Worm (Caenorhabditis elegans) whole organism, late embryonic: ENCODE measurements around the gene srbc-78.

Experiments used
- C38D4.7 ChIP-seq: fragments of 200-800 bp; sonication (Bioruptor generic); optimal IDR thresholded peaks from 2 replicates; lab custom pipeline; 2018; ENCODE audit warnings: mild to moderate bottlenecking, missing genetic modification characterization, moderate library complexity, missing compliant biosample characterization
- K09A11.1 ChIP-seq: sonication (generic microtip); optimal IDR thresholded peaks from 2 replicates; lab custom pipeline; 2017; ENCODE audit warnings: antibody characterized with exemption, mild to moderate bottlenecking, missing genetic modification characterization, missing compliant biosample characterization; ENCODE audit not compliant: insufficient read depth
- ahr-1 ChIP-seq: sonication (generic microtip); optimal IDR thresholded peaks from 2 replicates; lab custom pipeline; 2016; ENCODE audit warnings: missing genetic modification characterization, missing compliant biosample characterization
- ceh-14 ChIP-seq: sonication (generic microtip); optimal IDR thresholded peaks from 2 replicates; lab custom pipeline; 2016; ENCODE audit warnings: missing genotype, missing genetic modification characterization, missing compliant biosample characterization
- ceh-18 ChIP-seq: sonication (generic microtip); optimal IDR thresholded peaks from 2 replicates; lab custom pipeline; 2016; ENCODE audit warnings: missing genetic modification characterization, missing compliant biosample characterization
- ceh-19 ChIP-seq: fragments of 200-800 bp; sonication (Bioruptor generic); optimal IDR thresholded peaks from 2 replicates; lab custom pipeline; 2018; ENCODE audit warnings: mild to moderate bottlenecking, missing genetic modification characterization, missing compliant biosample characterization
- ceh-2 ChIP-seq: sonication (generic microtip); optimal IDR thresholded peaks from 2 replicates; lab custom pipeline; 2016; ENCODE audit warnings: missing genotype, missing genetic modification characterization, missing compliant biosample characterization
- ceh-22 ChIP-seq: sonication (generic microtip); optimal IDR thresholded peaks from 2 replicates; lab custom pipeline; 2017; ENCODE audit warnings: missing biosample characterization, missing genetic modification characterization
- ceh-30 ChIP-seq: fragments of 150-350 bp; optimal IDR thresholded peaks from 2 replicates; lab custom pipeline; 2014; ENCODE audit warnings: missing biosample characterization, missing genetic modification characterization
- ceh-34 ChIP-seq: sonication (generic microtip); optimal IDR thresholded peaks from 2 replicates; lab custom pipeline; 2016; ENCODE audit warnings: mild to moderate bottlenecking, missing genetic modification characterization, missing compliant biosample characterization
- ceh-6 ChIP-seq: fragments of 200-800 bp; sonication (Bioruptor generic); optimal IDR thresholded peaks from 2 replicates; lab custom pipeline; 2018; ENCODE audit warnings: mild to moderate bottlenecking, missing genetic modification characterization, missing compliant biosample characterization
- che-1 ChIP-seq: sonication (generic microtip); optimal IDR thresholded peaks from 2 replicates; lab custom pipeline; 2016; ENCODE audit warnings: mild to moderate bottlenecking, missing genetic modification characterization, missing compliant biosample characterization
- dmd-4 ChIP-seq: sonication (generic microtip); optimal IDR thresholded peaks from 2 replicates; lab custom pipeline; 2016; ENCODE audit warnings: borderline replicate concordance, missing genetic modification characterization, missing compliant biosample characterization
- elt-2 ChIP-seq: sonication (generic microtip); optimal IDR thresholded peaks from 2 replicates; lab custom pipeline; 2016; ENCODE audit warnings: missing genetic modification reagents, missing genetic modification characterization, missing compliant biosample characterization
- elt-4 ChIP-seq: sonication (generic microtip); optimal IDR thresholded peaks from 2 replicates; lab custom pipeline; 2016; ENCODE audit warnings: missing genetic modification characterization, missing compliant biosample characterization
- fkh-6 ChIP-seq: sonication (generic microtip); optimal IDR thresholded peaks from 2 replicates; lab custom pipeline; 2016; ENCODE audit warnings: missing genetic modification characterization, missing compliant biosample characterization
- gmeb-2 ChIP-seq: sonication (generic microtip); optimal IDR thresholded peaks from 2 replicates; lab custom pipeline; 2016; ENCODE audit warnings: missing genetic modification characterization, inconsistent platforms, missing compliant biosample characterization
- hlh-13 ChIP-seq: fragments of 200-800 bp; sonication (Bioruptor generic); optimal IDR thresholded peaks from 2 replicates; lab custom pipeline; 2018; ENCODE audit warnings: mild to moderate bottlenecking, missing genetic modification characterization, missing compliant biosample characterization
- hlh-30 ChIP-seq: sonication (generic microtip); optimal IDR thresholded peaks from 2 replicates; lab custom pipeline; 2017; ENCODE audit warnings: antibody characterized with exemption, missing genetic modification characterization, missing compliant biosample characterization; ENCODE audit not compliant: insufficient read depth
- hlh-6 ChIP-seq: sonication (generic microtip); optimal IDR thresholded peaks from 2 replicates; lab custom pipeline; 2016; ENCODE audit warnings: missing genotype, missing genetic modification characterization, missing compliant biosample characterization
- lim-6 ChIP-seq: sonication (generic microtip); optimal IDR thresholded peaks from 2 replicates; lab custom pipeline; 2016; ENCODE audit warnings: missing genetic modification characterization, missing compliant biosample characterization
- mec-3 ChIP-seq: sonication (generic microtip); optimal IDR thresholded peaks from 2 replicates; lab custom pipeline; 2016; ENCODE audit warnings: borderline replicate concordance, missing genetic modification characterization, missing compliant biosample characterization
- nhr-11 ChIP-seq: fragments of 150-350 bp; optimal IDR thresholded peaks from 2 replicates; lab custom pipeline; 2014; ENCODE audit warnings: missing biosample characterization, missing genetic modification characterization
- npax-4 ChIP-seq: sonication (generic microtip); optimal IDR thresholded peaks from 2 replicates; lab custom pipeline; 2016; ENCODE audit warnings: missing genetic modification characterization, missing compliant biosample characterization
- odd-2 ChIP-seq: sonication (generic microtip); optimal IDR thresholded peaks from 2 replicates; lab custom pipeline; 2017; ENCODE audit warnings: antibody characterized with exemption, mild to moderate bottlenecking, missing genetic modification characterization, missing compliant biosample characterization
- pag-3 ChIP-seq: sonication (generic microtip); optimal IDR thresholded peaks from 2 replicates; lab custom pipeline; 2016; ENCODE audit warnings: missing compliant biosample characterization, missing genetic modification characterization, borderline replicate concordance
- pat-9 ChIP-seq: fragments of 200-800 bp; sonication (Bioruptor generic); optimal IDR thresholded peaks from 2 replicates; lab custom pipeline; 2018; ENCODE audit warnings: mild to moderate bottlenecking, missing genetic modification characterization, moderate library complexity, missing compliant biosample characterization
- pax-1 ChIP-seq: fragments of 150-350 bp; optimal IDR thresholded peaks from 2 replicates; lab custom pipeline; 2014; ENCODE audit warnings: missing biosample characterization, missing genetic modification characterization
- pqm-1 ChIP-seq: sonication (generic microtip); optimal IDR thresholded peaks from 2 replicates; lab custom pipeline; 2016; ENCODE audit warnings: missing genetic modification characterization, missing compliant biosample characterization
- ref-2 ChIP-seq: sonication (generic microtip); optimal IDR thresholded peaks from 2 replicates; lab custom pipeline; 2016; ENCODE audit warnings: missing genetic modification characterization, missing compliant biosample characterization
- syd-9 ChIP-seq: sonication (generic microtip); optimal IDR thresholded peaks from 2 replicates; lab custom pipeline; 2016; ENCODE audit warnings: mild to moderate bottlenecking, missing genetic modification characterization, moderate library complexity, missing compliant biosample characterization
- tbx-2 ChIP-seq: sonication (generic microtip); optimal IDR thresholded peaks from 2 replicates; lab custom pipeline; 2016; ENCODE audit warnings: missing genetic modification characterization, missing compliant biosample characterization
- unc-3 ChIP-seq, 2 experiments: fragments of 200-800 bp in 1 of 2; sonication (Bioruptor generic) in 1 of 2; sonication (generic microtip) in 1 of 2; conservative IDR thresholded peaks in 1 of 2; optimal IDR thresholded peaks in 1 of 2; 2 replicates each; pipeline versions ENCODE4 v1.3.6 to Lab custom; 2016 to 2022; ENCODE audit warnings: missing compliant biosample characterization in 2 of 2, missing genetic modification characterization in 2 of 2, missing genetic modification reagents in 1 of 2
- unc-55 ChIP-seq: sonication (generic microtip); optimal IDR thresholded peaks from 2 replicates; lab custom pipeline; 2017; ENCODE audit warnings: missing biosample characterization, missing genetic modification reagents, missing genetic modification characterization
- unc-86 ChIP-seq: sonication (generic microtip); optimal IDR thresholded peaks from 2 replicates; lab custom pipeline; 2016; ENCODE audit warnings: missing genetic modification characterization, missing compliant biosample characterization
- zip-5 ChIP-seq: sonication (generic microtip); optimal IDR thresholded peaks from 2 replicates; lab custom pipeline; 2016; ENCODE audit warnings: missing genetic modification characterization, missing compliant biosample characterization

srbc-78 gene

ce11 chrV:20489102-20489501, at the start of gene srbc-78:
TSS of gene srbc-78 (minus strand) at chrV:20489202.
- TF ChIP-seq odd-2 (tag; lab: Kevin White, UChicago) (no peak), unc-3 (GFP tag; conservative IDR thresholded peaks at IDR 0.05; lab: Robert Waterston, UW) (no peak), unc-3 (tag; optimal IDR thresholded peaks at IDR 0.05; lab: Kevin White, UChicago) (no peak), hlh-13 (GFP tag; lab: Kevin White, UChicago) (no peak), hlh-6 (tag; lab: Kevin White, UChicago) (no peak), ceh-2 (no peak), ceh-34 (tag; lab: Kevin White, UChicago) (no peak), lim-6 (tag; lab: Kevin White, UChicago) (no peak), tbx-2 (no peak), syd-9 (tag; lab: Kevin White, UChicago) (no peak), unc-55 (no peak), pag-3 (tag; lab: Kevin White, UChicago) (no peak), dmd-4 (no peak), elt-2 (tag; lab: Kevin White, UChicago) (no peak)
- TF ChIP-seq, all 69 proteins: peak for 0

DNA sequence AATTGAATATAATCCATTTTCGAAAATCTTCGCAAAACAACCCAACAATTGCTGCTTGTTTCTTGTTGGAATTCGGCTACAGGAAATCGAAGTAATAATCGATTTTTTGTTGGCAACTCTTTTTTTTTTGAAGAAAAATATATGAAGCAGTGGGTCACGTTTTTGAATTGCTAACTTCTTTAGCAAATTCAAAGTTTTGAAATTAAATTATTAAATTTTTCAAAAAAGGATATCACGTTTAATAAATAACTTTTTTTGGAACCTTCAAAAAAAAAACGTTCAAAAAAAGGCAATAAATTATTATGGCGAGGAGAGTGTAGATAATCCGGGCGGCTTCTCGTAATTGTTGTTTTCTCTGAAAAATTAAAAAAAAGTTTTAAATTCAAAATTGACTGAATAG, 47.2 kb upstream of the srbc-78 start, which contains the start of gene Y38H6C.15:
TSS of gene Y38H6C.15 (minus strand) at position 101 of the 400 bp plus-strand sequence.
- TF ChIP-seq fkh-6 (tag; lab: Kevin White, UChicago), result no peak
- no peak for TF ChIP-seq tbx-2

DNA sequence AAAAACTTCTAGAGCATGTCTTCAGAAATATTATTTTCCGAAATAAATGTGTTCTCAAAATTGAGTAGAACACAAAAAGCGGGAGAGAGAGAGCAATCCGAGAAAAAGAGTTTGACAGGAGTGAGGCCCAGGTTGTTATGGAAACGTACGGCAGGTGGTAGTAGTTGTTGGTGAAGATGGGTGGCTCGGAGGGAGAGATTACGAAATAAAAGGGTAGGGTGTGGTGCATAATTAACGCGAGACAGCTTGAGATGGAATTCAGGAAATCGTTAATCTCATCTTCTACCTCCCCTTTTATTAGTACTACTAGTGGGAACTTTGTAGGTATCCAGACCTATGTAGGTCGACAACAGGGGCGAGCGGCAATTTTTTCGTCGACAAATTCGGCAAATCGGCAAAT, 45.1 kb upstream of the srbc-78 start, which contains the start of gene famh-161:
TSS of gene famh-161 (minus strand) at position 101 of the 400 bp plus-strand sequence.
- TF ChIP-seq ceh-6 (GFP tag; lab: Kevin White, UChicago) (no peak), C38D4.7 (no peak), pag-3 (tag; lab: Kevin White, UChicago) (no peak), npax-4 (tag; lab: Kevin White, UChicago) (no peak), elt-2 (tag; lab: Kevin White, UChicago) (no peak)

ce11 chrV:20527493-20527892, 38.5 kb upstream of the srbc-78 start, which contains the start of gene Y38H6C.13:
TSS of gene Y38H6C.13 (plus strand) at chrV:20527793.
- TF ChIP-seq zip-5 (tag; lab: Kevin White, UChicago), result no peak
- no peak for TF ChIP-seq ceh-22 (tag; lab: Kevin White, UChicago)
- TF ChIP-seq pqm-1 (tag; lab: Kevin White, UChicago), result no peak
- TF ChIP-seq gmeb-2, result no peak
- TF ChIP-seq che-1 (tag; lab: Kevin White, UChicago), result no peak
- TF ChIP-seq elt-2 (tag; lab: Kevin White, UChicago), result no peak
- no peak for TF ChIP-seq nhr-11 (tag; lab: Kevin White, UChicago)
- no peak for TF ChIP-seq unc-86
- no peak for TF ChIP-seq ceh-30 (tag; lab: Kevin White, UChicago)
- TF ChIP-seq ceh-18 (tag; lab: Kevin White, UChicago), result no peak
- no peak for TF ChIP-seq hlh-30 (tag; lab: Kevin White, UChicago)
- TF ChIP-seq ceh-19 (GFP tag; lab: Kevin White, UChicago), result no peak
- TF ChIP-seq pat-9 (tag; lab: Kevin White, UChicago), result no peak
- no peak for TF ChIP-seq elt-4 (tag; lab: Kevin White, UChicago)
- TF ChIP-seq ahr-1 (tag; lab: Kevin White, UChicago), result no peak
- TF ChIP-seq K09A11.1, result no peak
- TF ChIP-seq mec-3 (tag; lab: Kevin White, UChicago), result no peak
- TF ChIP-seq pax-1 (tag; lab: Kevin White, UChicago), result no peak
- TF ChIP-seq ref-2 (tag; lab: Kevin White, UChicago), result no peak
- no peak for TF ChIP-seq ceh-14
